Worm (Caenorhabditis elegans): ENCODE data around the gene K07F5.15.

K07F5.15 gene

DNA sequence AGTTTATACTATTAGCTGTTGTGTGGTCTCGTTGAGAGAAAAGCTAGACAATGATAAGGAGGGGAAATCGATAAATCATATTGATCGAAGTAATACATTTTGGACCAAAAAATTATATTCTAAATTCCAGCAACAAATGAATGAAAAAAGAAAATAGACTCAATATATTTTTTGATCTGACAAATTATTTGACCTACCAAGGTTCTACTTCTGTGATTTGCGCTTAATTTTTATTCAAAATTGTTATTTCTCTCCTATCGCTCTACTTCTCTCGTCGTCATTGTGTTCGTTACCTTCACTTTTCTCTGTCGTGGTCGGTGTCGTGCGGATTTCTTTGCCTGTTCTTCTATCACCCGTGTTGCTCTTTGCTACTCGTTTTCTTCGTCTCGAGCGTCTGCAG lies 5.9 kb upstream of the K07F5.15 start:
- TF ChIP-seq nhr-102 (tag; optimal IDR thresholded peaks at IDR 0.05) (no peak), ceh-32 (tag; optimal IDR thresholded peaks at IDR 0.05; ENCODE audit: poor library complexity) (no peak), madf-5 (GFP tag; IDR thresholded peaks at IDR 0.05) (no peak), ztf-11 (tag; optimal IDR thresholded peaks at IDR 0.05) (no peak), gei-8 (GFP tag; optimal IDR thresholded peaks at IDR 0.05) (no peak), lin-39 (tag; optimal IDR thresholded peaks at IDR 0.05) (no peak), pqm-1 (tag; optimal IDR thresholded peaks at IDR 0.05) (no peak), daf-12 (tag; optimal IDR thresholded peaks at IDR 0.05) (no peak)

DNA sequence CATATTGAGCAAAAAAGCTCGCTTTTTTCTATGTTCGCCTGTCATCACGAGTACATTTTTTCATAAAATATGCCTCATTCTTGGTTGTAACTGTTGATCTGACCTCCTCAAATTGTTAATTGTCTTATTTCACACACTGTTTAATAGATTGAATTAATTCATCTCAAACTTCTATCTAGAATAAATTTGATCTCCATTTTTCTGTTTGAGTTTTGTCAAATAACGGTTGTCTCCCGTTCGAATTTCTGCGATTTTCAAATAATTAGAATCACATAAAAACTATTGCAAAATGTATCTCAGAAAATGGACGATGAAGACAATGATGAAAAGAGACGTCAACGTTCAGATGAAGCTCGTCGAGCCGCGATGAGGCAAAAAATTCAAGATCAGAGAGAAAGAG lies 3.0 kb upstream of the K07F5.15 start, which contains the start of gene K07F5.14:
Gene K07F5.14 (plus strand): TSS at position 301 of the 400 bp plus-strand sequence.
- TF ChIP-seq lim-7 (GFP tag; IDR thresholded peaks at IDR 0.05) (no peak), attf-4 (tag; optimal IDR thresholded peaks at IDR 0.05) (no peak), daf-8 (GFP tag; IDR thresholded peaks at IDR 0.05) (no peak)

DNA sequence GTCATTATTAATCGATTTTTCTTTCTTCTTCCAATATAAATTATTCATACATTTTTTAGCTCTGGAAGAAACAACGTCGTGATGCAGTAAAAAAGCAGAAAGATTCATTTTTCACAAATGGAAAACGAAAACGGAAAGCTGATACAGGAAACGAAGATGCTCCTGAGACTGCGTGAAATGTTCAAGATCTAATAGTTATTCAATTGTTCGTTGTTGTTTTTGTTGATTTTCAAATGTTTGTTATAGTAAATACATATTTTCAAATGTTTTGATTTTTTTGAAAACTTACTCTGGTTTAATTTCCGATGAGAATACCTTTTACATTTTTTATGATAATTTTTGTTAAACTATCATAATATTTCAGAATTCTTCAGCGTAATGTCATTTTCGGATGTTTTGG lies 1.1 kb upstream of the K07F5.15 start, which contains the start of gene K07F5.16:
Gene K07F5.16 (plus strand): TSS at position 301 of the 400 bp plus-strand sequence.
- TF ChIP-seq mdt-29 (GFP tag; IDR thresholded peaks at IDR 0.05): no peak
- no peak for TF ChIP-seq Y105C5A.15 (GFP tag; IDR thresholded peaks at IDR 0.05)
- TF ChIP-seq lin-15B (tag; optimal IDR thresholded peaks at IDR 0.05): no peak
- no peak for TF ChIP-seq nhr-10 (tag; optimal IDR thresholded peaks at IDR 0.05)
- no peak for TF ChIP-seq egl-27 (tag; optimal IDR thresholded peaks at IDR 0.05)
- TF ChIP-seq zip-2 (tag; optimal IDR thresholded peaks at IDR 0.05): no peak
- TF ChIP-seq set-16 (GFP tag; IDR thresholded peaks at IDR 0.05): no peak

DNA sequence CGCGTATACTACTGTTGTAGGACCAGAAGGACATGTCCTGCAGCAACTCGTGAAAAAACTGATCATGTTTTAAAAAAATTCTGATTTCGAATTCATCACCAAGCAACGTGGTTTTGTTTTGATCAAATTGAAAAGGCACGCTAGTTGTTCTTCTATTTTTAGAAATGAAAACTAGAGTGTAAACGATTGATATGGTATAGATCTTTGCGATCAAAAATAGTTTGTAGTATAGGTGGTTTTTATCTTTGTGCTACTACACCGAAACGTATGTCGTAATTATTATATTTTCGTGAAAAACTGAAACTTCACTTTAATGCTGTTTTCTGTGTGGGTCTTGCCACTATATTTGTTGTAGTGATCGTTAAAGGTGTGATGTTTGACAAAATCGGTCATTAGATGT lies 2.0 kb downstream of the K07F5.15 start:
- TF ChIP-seq skn-1 (tag; optimal IDR thresholded peaks at IDR 0.05) (no peak), nhr-28 (tag; optimal IDR thresholded peaks at IDR 0.05) (peak; percentile 86)

DNA sequence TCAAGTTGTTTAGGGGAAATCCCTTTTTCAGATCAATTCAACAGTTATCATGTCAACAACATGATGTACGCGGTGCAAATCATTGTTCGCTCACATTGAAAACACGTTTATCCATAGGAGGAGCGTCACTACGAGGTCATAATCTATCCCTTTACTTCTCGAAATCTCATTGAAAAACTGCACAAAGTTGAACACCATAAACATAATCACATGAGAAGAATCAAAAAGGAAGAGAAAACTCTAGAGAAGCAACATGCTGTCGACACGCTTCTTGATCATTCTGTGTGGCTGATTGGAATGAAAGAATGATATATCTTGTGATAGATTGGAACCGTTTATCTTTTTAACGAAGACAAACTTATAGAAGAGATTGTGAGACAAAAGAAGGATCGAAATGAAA lies 3.0 kb downstream of the K07F5.15 start:
- TF ChIP-seq nhr-111 (GFP tag; optimal IDR thresholded peaks at IDR 0.05) (no peak), Y105C5A.15 (GFP tag; IDR thresholded peaks at IDR 0.05) (no peak), unc-130 (GFP tag; optimal IDR thresholded peaks at IDR 0.05) (no peak), hif-1 (tag; optimal IDR thresholded peaks at IDR 0.05) (no peak), mxl-2 (GFP tag; conservative IDR thresholded peaks at IDR 0.05) (no peak), hlh-30 (tag; optimal IDR thresholded peaks at IDR 0.05; ENCODE audit: insufficient read depth) (peak; percentile 93), tag-97 (GFP tag; IDR thresholded peaks at IDR 0.05) (no peak), nhr-25 (tag; optimal IDR thresholded peaks at IDR 0.05; ENCODE audit: borderline replicate concordance, insufficient read depth) (peak; percentile 49), mxl-3 (GFP tag; optimal IDR thresholded peaks at IDR 0.05) (peak; percentile 86), unc-62 (GFP tag; optimal IDR thresholded peaks at IDR 0.05 in 1 of 2) (peak in 1 of 2 experiments; percentile 98), unc-62 (tag; optimal IDR thresholded peaks at IDR 0.05) (no peak), ZK337.2 (GFP tag; IDR thresholded peaks at IDR 0.05) (no peak), duxl-1 (tag; optimal IDR thresholded peaks at IDR 0.05; ENCODE audit: poor library complexity) (peak; percentile 9), F44E2.7 (GFP tag; IDR thresholded peaks at IDR 0.05) (no peak), nhr-102 (tag; optimal IDR thresholded peaks at IDR 0.05) (peak; percentile 52), dmd-6 (GFP tag; IDR thresholded peaks at IDR 0.05) (peak; percentile 79), attf-4 (tag; optimal IDR thresholded peaks at IDR 0.05) (no peak), tra-1 (GFP tag; IDR thresholded peaks at IDR 0.05) (peak; percentile 24; the same call in 1 of the 2 replicates), ceh-32 (tag; optimal IDR thresholded peaks at IDR 0.05; ENCODE audit: poor library complexity) (no peak), nhr-41 (GFP tag; IDR thresholded peaks at IDR 0.05) (no peak), unc-39 (tag; optimal IDR thresholded peaks at IDR 0.05) (no peak), mep-1 (tag; optimal IDR thresholded peaks at IDR 0.05) (peak; percentile 59), ZK546.5 (tag; optimal IDR thresholded peaks at IDR 0.05) (no peak), ceh-20 (GFP tag; IDR thresholded peaks at IDR 0.05) (peak; percentile 58; the same call in 1 of the 2 replicates), madf-5 (GFP tag; IDR thresholded peaks at IDR 0.05) (no peak), dpl-1 (GFP tag; optimal IDR thresholded peaks at IDR 0.05) (peak; percentile 49), ceh-44 (GFP tag; IDR thresholded peaks at IDR 0.05) (no peak), nhr-10 (tag; optimal IDR thresholded peaks at IDR 0.05) (peak; percentile 14), lin-39 (tag; optimal IDR thresholded peaks at IDR 0.05) (no peak), lin-13 (GFP tag; optimal IDR thresholded peaks at IDR 0.05) (no peak)
